Fruit fly (Drosophila melanogaster) whole organism, prepupa: ENCODE measurements around the gene CG44158.

ENCODE experiments used
- Blimp-1 ChIP-seq: fragments of 200-800 bp; sonication (Bioruptor generic); optimal IDR thresholded peaks from 3 replicates; lab custom pipeline; 2017; ENCODE audit warnings: missing biosample characterization, missing genetic modification characterization, mild to moderate bottlenecking, moderate library complexity, missing genetic modification reagents
- CG10669 ChIP-seq: fragments of 200-800 bp; sonication (Bioruptor generic); optimal IDR thresholded peaks from 3 replicates; lab custom pipeline; 2018; ENCODE audit warnings: missing biosample characterization, mild to moderate bottlenecking, missing genetic modification characterization, moderate library complexity
- CG11294 ChIP-seq: fragments of 200-800 bp; sonication (Bioruptor generic); IDR thresholded peaks from 2 replicates; pipeline ENCODE4 v1.3.6; 2022; ENCODE audit warnings: missing biosample characterization, missing genetic modification characterization
- CG11762 ChIP-seq: fragments of 200-800 bp; sonication (Bioruptor generic); optimal IDR thresholded peaks from 3 replicates; lab custom pipeline; 2016; ENCODE audit warnings: missing biosample characterization, missing genetic modification characterization; ENCODE audit not compliant: insufficient read depth
- CG11902 ChIP-seq: fragments of 200-800 bp; sonication (Bioruptor generic); optimal IDR thresholded peaks from 3 replicates; lab custom pipeline; 2016; ENCODE audit warnings: missing biosample characterization, missing genetic modification characterization
- CG15336 ChIP-seq: fragments of 200-800 bp; sonication (Bioruptor generic); IDR thresholded peaks from 2 replicates; pipeline ENCODE4 v1.3.6; 2022; ENCODE audit warnings: missing biosample characterization, missing genetic modification characterization
- CG1621 ChIP-seq: fragments of 200-800 bp; sonication (Bioruptor generic); optimal IDR thresholded peaks from 3 replicates; lab custom pipeline; 2018; ENCODE audit warnings: missing biosample characterization, mild to moderate bottlenecking, missing genetic modification characterization
- CG16779 ChIP-seq: fragments of 200-800 bp; sonication (Bioruptor generic); optimal IDR thresholded peaks from 3 replicates; lab custom pipeline; 2017; ENCODE audit warnings: missing biosample characterization, mild to moderate bottlenecking, missing genetic modification characterization
- CG31627 ChIP-seq: fragments of 200-800 bp; sonication (Bioruptor generic); optimal IDR thresholded peaks from 3 replicates; lab custom pipeline; 2016; ENCODE audit warnings: missing biosample characterization, missing genetic modification characterization
- CG32006 ChIP-seq: fragments of 200-800 bp; sonication (Bioruptor generic); optimal IDR thresholded peaks from 3 replicates; lab custom pipeline; 2017; ENCODE audit warnings: missing biosample characterization, mild to moderate bottlenecking, missing genetic modification characterization
- CG34406 ChIP-seq: fragments of 200-800 bp; sonication (Bioruptor generic); optimal IDR thresholded peaks from 3 replicates; lab custom pipeline; 2016; ENCODE audit warnings: missing biosample characterization, missing genetic modification characterization
- CG3919 ChIP-seq: fragments of 200-800 bp; sonication (Bioruptor generic); optimal IDR thresholded peaks from 3 replicates; lab custom pipeline; 2016; ENCODE audit warnings: missing biosample characterization, missing genetic modification characterization
- CG4318 ChIP-seq: fragments of 200-800 bp; sonication (Bioruptor generic); optimal IDR thresholded peaks from 3 replicates; lab custom pipeline; 2017; ENCODE audit warnings: missing biosample characterization, mild to moderate bottlenecking, missing genetic modification characterization
- CG6163 ChIP-seq: fragments of 200-800 bp; sonication (Bioruptor generic); IDR thresholded peaks from 3 replicates; pipeline ENCODE4 v1.3.6; 2022; ENCODE audit warnings: missing biosample characterization, missing genetic modification characterization
- CG6792 ChIP-seq: fragments of 200-800 bp; sonication (Bioruptor generic); optimal IDR thresholded peaks from 3 replicates; lab custom pipeline; 2016; ENCODE audit warnings: missing biosample characterization, missing genetic modification characterization
- CG6808 ChIP-seq: fragments of 200-800 bp; sonication (Bioruptor generic); optimal IDR thresholded peaks from 3 replicates; lab custom pipeline; 2017; ENCODE audit warnings: missing biosample characterization, missing genetic modification characterization, mild to moderate bottlenecking, moderate library complexity, missing genetic modification reagents
- CG6854 ChIP-seq: fragments of 200-800 bp; sonication (Bioruptor generic); optimal IDR thresholded peaks from 2 replicates; lab custom pipeline; 2017; ENCODE audit warnings: missing biosample characterization, mild to moderate bottlenecking, missing genetic modification characterization
- CG8119 ChIP-seq: fragments of 200-800 bp; sonication (Bioruptor generic); IDR thresholded peaks from 3 replicates; pipeline ENCODE4 v1.3.6; 2022; ENCODE audit warnings: missing biosample characterization, missing genetic modification characterization
- CG8319 ChIP-seq: fragments of 200-800 bp; sonication (Bioruptor generic); optimal IDR thresholded peaks from 3 replicates; lab custom pipeline; 2016; ENCODE audit warnings: missing biosample characterization, missing genetic modification characterization
- CG8632 ChIP-seq: fragments of 200-800 bp; sonication (Bioruptor generic); optimal IDR thresholded peaks from 3 replicates; lab custom pipeline; 2016; ENCODE audit warnings: missing biosample characterization, missing genetic modification characterization
- CG9139 ChIP-seq: fragments of 200-800 bp; sonication (Bioruptor generic); optimal IDR thresholded peaks from 3 replicates; lab custom pipeline; 2017; ENCODE audit warnings: missing biosample characterization, mild to moderate bottlenecking, missing genetic modification characterization
- Eip75B ChIP-seq: fragments of 200-800 bp; sonication (Bioruptor generic); optimal IDR thresholded peaks from 3 replicates; lab custom pipeline; 2016; ENCODE audit warnings: missing biosample characterization, missing genetic modification characterization
- Eip78C ChIP-seq: fragments of 200-800 bp; sonication (Bioruptor generic); peaks from one replicate; lab custom pipeline; 2016; ENCODE audit warnings: missing biosample characterization, missing genetic modification characterization
- Eip93F ChIP-seq: fragments of 200-800 bp; sonication (Bioruptor generic); optimal IDR thresholded peaks from 2 replicates; lab custom pipeline; 2016; ENCODE audit warnings: missing biosample characterization, mild to moderate bottlenecking, missing genetic modification characterization
- Ets21C ChIP-seq: fragments of 200-800 bp; sonication (Bioruptor generic); optimal IDR thresholded peaks from 3 replicates; lab custom pipeline; 2016; ENCODE audit warnings: missing biosample characterization, missing genetic modification characterization
- Gug ChIP-seq: fragments of 200-800 bp; sonication (Bioruptor generic); IDR thresholded peaks from 2 replicates; pipeline ENCODE4 v1.3.6; 2022; ENCODE audit warnings: missing biosample characterization, missing genetic modification characterization
- Hr38 ChIP-seq: sonication (Bioruptor generic); optimal IDR thresholded peaks from 2 replicates; lab custom pipeline; 2016; ENCODE audit warnings: missing biosample characterization, missing genetic modification characterization
- Hr39 ChIP-seq: fragments of 200-800 bp; sonication (Bioruptor generic); optimal IDR thresholded peaks from 2 replicates; lab custom pipeline; 2016; ENCODE audit warnings: missing biosample characterization, missing genetic modification characterization
- Hr4 ChIP-seq: fragments of 200-800 bp; sonication (Bioruptor generic); optimal IDR thresholded peaks from 3 replicates; lab custom pipeline; 2016; ENCODE audit warnings: missing biosample characterization, missing genetic modification characterization
- OdsH ChIP-seq: fragments of 200-800 bp; sonication (Bioruptor generic); optimal IDR thresholded peaks from 3 replicates; lab custom pipeline; 2016; ENCODE audit warnings: missing biosample characterization, missing genetic modification characterization
- Smox ChIP-seq: fragments of 200-800 bp; sonication (Bioruptor generic); optimal IDR thresholded peaks from 3 replicates; lab custom pipeline; 2016; ENCODE audit warnings: missing biosample characterization, missing genetic modification characterization
- Sox14 ChIP-seq: fragments of 200-800 bp; sonication (Bioruptor generic); optimal IDR thresholded peaks from 3 replicates; lab custom pipeline; 2016; ENCODE audit warnings: missing biosample characterization, missing genetic modification characterization
- Sox15 ChIP-seq: fragments of 200-800 bp; sonication (Bioruptor generic); optimal IDR thresholded peaks from 3 replicates; lab custom pipeline; 2016; ENCODE audit warnings: missing biosample characterization, missing genetic modification characterization
- acj6 ChIP-seq: fragments of 200-800 bp; sonication (Bioruptor generic); optimal IDR thresholded peaks from 3 replicates; lab custom pipeline; 2016; ENCODE audit warnings: missing biosample characterization, missing genetic modification characterization
- cyc ChIP-seq: fragments of 200-800 bp; sonication (Bioruptor generic); optimal IDR thresholded peaks from 3 replicates; lab custom pipeline; 2016; ENCODE audit warnings: missing biosample characterization, missing genetic modification characterization
- dac ChIP-seq: fragments of 200-800 bp; sonication (Bioruptor generic); optimal IDR thresholded peaks from 2 replicates; lab custom pipeline; 2017; ENCODE audit warnings: missing biosample characterization, mild to moderate bottlenecking, missing genetic modification characterization
- dsx ChIP-seq: fragments of 200-800 bp; optimal IDR thresholded peaks from 3 replicates; lab custom pipeline; 2019; ENCODE audit warnings: missing biosample characterization, mild to moderate bottlenecking, missing genetic modification characterization, moderate library complexity; ENCODE audit not compliant: poor library complexity, severe bottlenecking
- esn ChIP-seq: fragments of 200-800 bp; sonication (Bioruptor generic); optimal IDR thresholded peaks from 2 replicates; lab custom pipeline; 2016; ENCODE audit warnings: missing biosample characterization, mild to moderate bottlenecking, missing genetic modification characterization, moderate library complexity
- fd59A ChIP-seq: fragments of 200-800 bp; sonication (Bioruptor generic); optimal IDR thresholded peaks from 2 replicates; lab custom pipeline; 2017; ENCODE audit warnings: missing biosample characterization, mild to moderate bottlenecking, missing genetic modification characterization, missing genetic modification reagents
- fd85E ChIP-seq: fragments of 200-800 bp; sonication (Bioruptor generic); optimal IDR thresholded peaks from 3 replicates; lab custom pipeline; 2016; ENCODE audit warnings: missing biosample characterization, missing genetic modification characterization
- lz ChIP-seq: fragments of 200-800 bp; sonication (Bioruptor generic); optimal IDR thresholded peaks from 3 replicates; lab custom pipeline; 2016; ENCODE audit warnings: missing biosample characterization, missing genetic modification characterization
- net ChIP-seq: fragments of 200-800 bp; sonication (Bioruptor generic); optimal IDR thresholded peaks from 3 replicates; lab custom pipeline; 2016; ENCODE audit warnings: missing biosample characterization, missing genetic modification characterization
- pdm3 ChIP-seq: fragments of 200-800 bp; sonication (Bioruptor generic); optimal IDR thresholded peaks from 3 replicates; lab custom pipeline; 2016; ENCODE audit warnings: missing biosample characterization, missing genetic modification characterization
- spab ChIP-seq: fragments of 200-800 bp; sonication (Bioruptor generic); optimal IDR thresholded peaks from 2 replicates; lab custom pipeline; 2017; ENCODE audit warnings: missing biosample characterization, mild to moderate bottlenecking, missing genetic modification characterization, missing genetic modification reagents
- svp ChIP-seq: fragments of 200-800 bp; sonication (Bioruptor generic); peaks from one replicate; lab custom pipeline; 2016; ENCODE audit warnings: missing biosample characterization, missing genetic modification characterization
- vri ChIP-seq: fragments of 200-800 bp; sonication (Bioruptor generic); optimal IDR thresholded peaks from 3 replicates; lab custom pipeline; 2016; ENCODE audit warnings: missing biosample characterization, mild to moderate bottlenecking, missing genetic modification characterization

Gene CG44158

dm6 chr3R:18164052-18164722, 44.4 kb upstream of the CG44158 start, which contains the start of the genes CG7218 and Cbp20 (continued):
- TF ChIP-seq CG16779 (tag; lab: Kevin White, UChicago): no peak
- TF ChIP-seq Blimp-1 (GFP tag; lab: Kevin White, UChicago): no peak
- peak; percentile 55; the same call in 1 of the 2 replicates for TF ChIP-seq Gug
- peak; percentile 7 for TF ChIP-seq CG11762 (GFP tag; lab: Kevin White, UChicago)
- TF ChIP-seq CG8319 (GFP tag; lab: Kevin White, UChicago): peak; percentile 46
- TF ChIP-seq Eip78C (GFP tag; lab: Kevin White, UChicago): peak; percentile 86
- peak; percentile 72 for TF ChIP-seq lz (GFP tag; lab: Kevin White, UChicago)
- TF ChIP-seq CG6163 (GFP tag; lab: Robert Waterston, UW): peak; percentile 69
- no peak for TF ChIP-seq CG6854 (GFP tag; lab: Kevin White, UChicago)
- TF ChIP-seq CG9139 (GFP tag; lab: Kevin White, UChicago): no peak
- peak; percentile 40 for TF ChIP-seq CG11902 (GFP tag; lab: Kevin White, UChicago)
- peak; percentile 85 for TF ChIP-seq svp (GFP tag; lab: Kevin White, UChicago)
- peak; percentile 66 for TF ChIP-seq cyc (GFP tag; lab: Kevin White, UChicago)
- no peak; the same call in 1 of the 2 replicates for TF ChIP-seq CG15336 (GFP tag; lab: Robert Waterston, UW)
- TF ChIP-seq CG32006 (GFP tag; lab: Kevin White, UChicago): peak; percentile 59
- TF ChIP-seq Hr38 (GFP tag; lab: Kevin White, UChicago): no peak
- TF ChIP-seq CG8632: no peak
- peak; percentile 10 for TF ChIP-seq dsx
- peak; percentile 19 for TF ChIP-seq CG4318 (GFP tag; lab: Kevin White, UChicago)
- peak; percentile 72 for TF ChIP-seq OdsH (GFP tag; lab: Kevin White, UChicago)
- TF ChIP-seq Hr39 (GFP tag; lab: Kevin White, UChicago): peak; percentile 69
- no peak for TF ChIP-seq spab (GFP tag; lab: Kevin White, UChicago)
- TF ChIP-seq CG6808 (GFP tag; lab: Kevin White, UChicago): no peak
- TF ChIP-seq dac (GFP tag; lab: Kevin White, UChicago): no peak
- 0 out of 3 replicates have a peak, but pooled peaks have one; percentile 39 for TF ChIP-seq CG8119 (GFP tag; lab: Robert Waterston, UW)
- TF ChIP-seq CG34406 (GFP tag; lab: Kevin White, UChicago): peak; percentile 13
- TF ChIP-seq fd59A (GFP tag; lab: Kevin White, UChicago): no peak
- peak; percentile 61 for TF ChIP-seq net (GFP tag; lab: Kevin White, UChicago)
- no peak for TF ChIP-seq CG1621 (tag; lab: Kevin White, UChicago)

DNA sequence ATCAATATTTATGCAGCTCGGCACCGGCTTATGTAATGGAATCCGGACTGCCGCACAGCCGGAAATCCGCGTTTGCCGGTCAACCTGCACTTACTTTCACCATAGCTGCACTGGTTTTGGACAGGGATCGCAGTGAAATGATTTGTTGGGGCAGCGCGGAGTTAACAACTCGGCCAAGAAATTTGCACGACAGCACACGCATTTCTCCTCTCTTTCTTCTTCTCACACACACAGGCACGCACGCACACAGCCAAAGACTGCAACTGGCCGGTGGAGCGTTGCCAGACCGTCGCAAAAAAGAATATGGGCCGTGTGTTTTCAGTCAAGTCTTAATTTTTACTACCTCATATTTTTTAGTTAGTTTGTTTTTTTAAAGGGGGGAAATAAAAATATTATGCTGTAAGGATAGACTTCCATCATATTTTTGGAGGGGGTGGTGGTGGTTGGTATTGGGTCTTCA, 42.3 kb upstream of the CG44158 start:
- no peak for TF ChIP-seq esn (GFP tag; lab: Kevin White, UChicago)
- no peak for TF ChIP-seq CG10669
- TF ChIP-seq Sox14 (GFP tag; lab: Kevin White, UChicago): peak; percentile 41
- no peak for TF ChIP-seq Gug
- TF ChIP-seq CG11762 (GFP tag; lab: Kevin White, UChicago): no peak
- TF ChIP-seq Eip75B (GFP tag; lab: Kevin White, UChicago): peak; percentile 10
- no peak for TF ChIP-seq pdm3 (GFP tag; lab: Kevin White, UChicago)
- no peak for TF ChIP-seq Sox15 (GFP tag; lab: Kevin White, UChicago)
- TF ChIP-seq CG32006 (GFP tag; lab: Kevin White, UChicago): no peak
- TF ChIP-seq CG3919 (GFP tag; lab: Kevin White, UChicago): peak; percentile 23
- TF ChIP-seq CG8119 (GFP tag; lab: Robert Waterston, UW): no peak
- no peak for TF ChIP-seq Ets21C (GFP tag; lab: Kevin White, UChicago)
- no peak for TF ChIP-seq Smox
- TF ChIP-seq spab (GFP tag; lab: Kevin White, UChicago): no peak
- no peak for TF ChIP-seq CG6792
- no peak for TF ChIP-seq Hr4 (GFP tag; lab: Kevin White, UChicago)
- TF ChIP-seq CG15336 (GFP tag; lab: Robert Waterston, UW): no peak
- no peak for TF ChIP-seq fd85E (GFP tag; lab: Kevin White, UChicago)
- no peak for TF ChIP-seq CG4318 (GFP tag; lab: Kevin White, UChicago)
- peak; percentile 20 for TF ChIP-seq cyc (GFP tag; lab: Kevin White, UChicago)
- TF ChIP-seq Blimp-1 (GFP tag; lab: Kevin White, UChicago): no peak
- no peak for TF ChIP-seq Eip93F (GFP tag; lab: Kevin White, UChicago)
- no peak for TF ChIP-seq CG11294 (GFP tag; lab: Robert Waterston, UW)
- peak; percentile 72 for TF ChIP-seq Eip78C (GFP tag; lab: Kevin White, UChicago)
- no peak for TF ChIP-seq CG16779 (tag; lab: Kevin White, UChicago)
- TF ChIP-seq CG31627 (GFP tag; lab: Kevin White, UChicago): no peak
- TF ChIP-seq CG6854 (GFP tag; lab: Kevin White, UChicago): peak; percentile 15
- peak; percentile 44 for TF ChIP-seq vri (GFP tag; lab: Kevin White, UChicago)
- TF ChIP-seq lz (GFP tag; lab: Kevin White, UChicago): peak; percentile 8
- TF ChIP-seq acj6 (GFP tag; lab: Kevin White, UChicago): no peak
